Worm (Caenorhabditis elegans) whole organism, young adult: ENCODE data around the gene F14H8.2.
A peak's percentile ranks its signal among the peaks of the same experiment; 100 is the strongest.

Experiments
- B0336.3 ChIP-seq: fragments of 200-800 bp; sonication (Bioruptor generic); IDR thresholded peaks from 2 replicates; pipeline ENCODE4 v1.3.6; 2022; ENCODE audit warnings: missing genetic modification characterization, missing compliant biosample characterization
- C17E4.6 ChIP-seq: fragments of 200-800 bp; sonication (Bioruptor generic); IDR thresholded peaks from 2 replicates; pipeline ENCODE4 v1.3.6; 2022; ENCODE audit warnings: missing genetic modification reagents, missing genetic modification characterization, missing compliant biosample characterization
- F33H1.4 ChIP-seq: fragments of 200-800 bp; sonication (Bioruptor generic); IDR thresholded peaks from 2 replicates; pipeline ENCODE4 v1.3.6; 2022; ENCODE audit warnings: missing genetic modification reagents, missing genetic modification characterization, missing compliant biosample characterization
- F39B2.1 ChIP-seq: fragments of 200-800 bp; sonication (Bioruptor generic); IDR thresholded peaks from 2 replicates; pipeline ENCODE4 v1.3.6; 2022; ENCODE audit warnings: missing genetic modification reagents, missing genetic modification characterization, missing compliant biosample characterization
- F49E8.2 ChIP-seq: sonication (generic microtip); optimal IDR thresholded peaks from 3 replicates; lab custom pipeline; 2017; ENCODE audit warnings: missing genetic modification characterization, mild to moderate bottlenecking, missing compliant biosample characterization, antibody characterized with exemption, moderate library complexity; ENCODE audit not compliant: insufficient read depth
- K11D2.4 ChIP-seq: fragments of 200-800 bp; sonication (Bioruptor generic); IDR thresholded peaks from 2 replicates; pipeline ENCODE4 v1.3.6; 2022; ENCODE audit warnings: missing genetic modification reagents, missing genetic modification characterization, missing compliant biosample characterization
- Y53G8AR.9 ChIP-seq: fragments of 200-800 bp; sonication (Bioruptor generic); conservative IDR thresholded peaks from 2 replicates; pipeline ENCODE4 v1.3.6; 2022; ENCODE audit warnings: missing genetic modification reagents, missing genetic modification characterization, missing compliant biosample characterization
- Y56A3A.18 ChIP-seq: fragments of 200-800 bp; sonication (Bioruptor generic); IDR thresholded peaks from 2 replicates; pipeline ENCODE4 v1.3.6; 2022; ENCODE audit warnings: missing genetic modification reagents, missing genetic modification characterization, missing compliant biosample characterization
- Y95B8A.8 ChIP-seq: fragments of 200-800 bp; sonication (Bioruptor generic); IDR thresholded peaks from 2 replicates; pipeline ENCODE4 v1.3.6; 2022; ENCODE audit warnings: missing genetic modification reagents, missing genetic modification characterization, missing compliant biosample characterization
- athp-1 ChIP-seq: sonication (generic microtip); optimal IDR thresholded peaks from 2 replicates; lab custom pipeline; 2017; ENCODE audit warnings: mild to moderate bottlenecking, missing genetic modification characterization, missing compliant biosample characterization
- attf-3 ChIP-seq: fragments of 200-800 bp; sonication (Bioruptor generic); conservative IDR thresholded peaks from 2 replicates; pipeline ENCODE4 v1.3.6; 2022; ENCODE audit warnings: missing genetic modification reagents, missing genetic modification characterization, missing compliant biosample characterization
- attf-5 ChIP-seq: fragments of 200-800 bp; sonication (Bioruptor generic); optimal IDR thresholded peaks from 2 replicates; lab custom pipeline; 2018; ENCODE audit warnings: mild to moderate bottlenecking, missing genetic modification characterization, missing compliant biosample characterization
- attf-6 ChIP-seq: fragments of 200-800 bp; sonication (Bioruptor generic); IDR thresholded peaks from 2 replicates; pipeline ENCODE4 v1.3.6; 2022; ENCODE audit warnings: missing genetic modification reagents, missing genetic modification characterization, missing compliant biosample characterization
- cebp-1 ChIP-seq, 2 experiments: fragments of 200-800 bp in 1 of 2; sonication (Bioruptor generic) in 1 of 2; sonication (generic microtip) in 1 of 2; IDR thresholded peaks in 1 of 2; optimal IDR thresholded peaks in 1 of 2; 2 replicates each; pipeline versions ENCODE4 v1.3.6 to Lab custom; 2017 to 2022; ENCODE audit warnings: missing compliant biosample characterization in 2 of 2, missing genetic modification characterization in 2 of 2, mild to moderate bottlenecking in 1 of 2, missing genetic modification reagents in 1 of 2, moderate library complexity in 1 of 2
- ceh-100 ChIP-seq: fragments of 200-800 bp; sonication (Bioruptor generic); IDR thresholded peaks from 2 replicates; pipeline ENCODE4 v1.3.6; 2022; ENCODE audit warnings: missing genetic modification reagents, missing genetic modification characterization, missing compliant biosample characterization
- ceh-91 ChIP-seq: fragments of 200-800 bp; sonication (Bioruptor generic); IDR thresholded peaks from 2 replicates; pipeline ENCODE4 v1.3.6; 2022; ENCODE audit warnings: missing genetic modification reagents, missing genetic modification characterization, missing compliant biosample characterization
- efl-1 ChIP-seq: fragments of 150-350 bp; optimal IDR thresholded peaks from 2 replicates; lab custom pipeline; 2014; ENCODE audit warnings: missing biosample characterization, missing genetic modification reagents, missing genetic modification characterization
- egl-18 ChIP-seq: fragments of 200-800 bp; sonication (Bioruptor generic); IDR thresholded peaks from 2 replicates; pipeline ENCODE4 v1.3.6; 2022; ENCODE audit warnings: missing genetic modification reagents, missing genetic modification characterization, missing compliant biosample characterization
- egl-44 ChIP-seq: fragments of 200-800 bp; sonication (Bioruptor generic); IDR thresholded peaks from 2 replicates; pipeline ENCODE4 v1.3.6; 2022; ENCODE audit warnings: missing genetic modification reagents, missing genetic modification characterization, missing compliant biosample characterization
- ekl-4 ChIP-seq: fragments of 200-800 bp; sonication (Bioruptor generic); IDR thresholded peaks from 2 replicates; pipeline ENCODE4 v1.3.6; 2022; ENCODE audit warnings: missing genetic modification reagents, missing genetic modification characterization, missing compliant biosample characterization
- fkh-3 ChIP-seq: sonication (generic microtip); optimal IDR thresholded peaks from 2 replicates; lab custom pipeline; 2016; ENCODE audit warnings: mild to moderate bottlenecking, missing genetic modification characterization, missing compliant biosample characterization
- hmg-1.2 ChIP-seq: fragments of 200-800 bp; sonication (Bioruptor generic); IDR thresholded peaks from 2 replicates; pipeline ENCODE4 v1.3.6; 2022; ENCODE audit warnings: missing genetic modification reagents, missing genetic modification characterization, missing compliant biosample characterization
- hrde-1 ChIP-seq: sonication (generic microtip); optimal IDR thresholded peaks from 2 replicates; lab custom pipeline; 2016; ENCODE audit warnings: missing genetic modification characterization, mild to moderate bottlenecking, missing compliant biosample characterization, moderate library complexity, missing genotype, missing genetic modification reagents, borderline replicate concordance
- hsf-1 ChIP-seq: fragments of 200-800 bp; sonication (Bioruptor generic); IDR thresholded peaks from 2 replicates; pipeline ENCODE4 v1.3.6; 2022; ENCODE audit warnings: missing genetic modification reagents, missing genetic modification characterization, missing compliant biosample characterization
- lin-54 ChIP-seq: fragments of 200-800 bp; sonication (Bioruptor generic); optimal IDR thresholded peaks from 2 replicates; lab custom pipeline; 2018; ENCODE audit warnings: mild to moderate bottlenecking, missing genetic modification characterization, missing compliant biosample characterization
- lir-1 ChIP-seq: fragments of 200-800 bp; sonication (Bioruptor generic); conservative IDR thresholded peaks from 2 replicates; pipeline ENCODE4 v1.3.6; 2022; ENCODE audit warnings: missing genetic modification reagents, missing genetic modification characterization, missing compliant biosample characterization
- lsl-1 ChIP-seq: fragments of 200-800 bp; sonication (Bioruptor generic); optimal IDR thresholded peaks from 2 replicates; lab custom pipeline; 2018; ENCODE audit warnings: mild to moderate bottlenecking, missing genetic modification characterization, moderate library complexity, missing compliant biosample characterization
- madf-3 ChIP-seq: fragments of 200-800 bp; sonication (Bioruptor generic); IDR thresholded peaks from 2 replicates; pipeline ENCODE4 v1.3.6; 2022; ENCODE audit warnings: missing genetic modification reagents, missing genetic modification characterization, missing compliant biosample characterization
- madf-8 ChIP-seq: fragments of 200-800 bp; sonication (Bioruptor generic); conservative IDR thresholded peaks from 2 replicates; pipeline ENCODE4 v1.3.6; 2022; ENCODE audit warnings: missing genetic modification reagents, missing genetic modification characterization, missing compliant biosample characterization
- pbrm-1 ChIP-seq: fragments of 200-800 bp; sonication (Bioruptor generic); IDR thresholded peaks from 2 replicates; pipeline ENCODE4 v1.3.6; 2022; ENCODE audit warnings: missing genetic modification reagents, missing genetic modification characterization, missing compliant biosample characterization
- rcor-1 ChIP-seq: fragments of 200-800 bp; sonication (Bioruptor generic); IDR thresholded peaks from 2 replicates; pipeline ENCODE4 v1.3.6; 2022; ENCODE audit warnings: missing genetic modification reagents, missing genetic modification characterization, missing compliant biosample characterization
- rec-8 ChIP-seq, 2 experiments: sonication (generic microtip); optimal IDR thresholded peaks; 2 replicates each; lab custom pipeline; 2016; ENCODE audit warnings: mild to moderate bottlenecking in 2 of 2, missing genetic modification characterization in 2 of 2, missing genetic modification reagents in 2 of 2, missing genotype in 2 of 2, missing biosample characterization in 1 of 2, missing compliant biosample characterization in 1 of 2, moderate library complexity in 1 of 2
- snpc-1.1 ChIP-seq: sonication (generic microtip); optimal IDR thresholded peaks from 2 replicates; lab custom pipeline; 2017; ENCODE audit warnings: missing genetic modification characterization, mild to moderate bottlenecking, missing compliant biosample characterization, antibody characterized with exemption, moderate library complexity, missing genotype, missing genetic modification reagents; ENCODE audit not compliant: insufficient read depth
- snpc-1.3 ChIP-seq: sonication (generic microtip); optimal IDR thresholded peaks from 2 replicates; lab custom pipeline; 2017; ENCODE audit warnings: missing genetic modification characterization, mild to moderate bottlenecking, missing compliant biosample characterization, antibody characterized with exemption, moderate library complexity, missing genotype, missing genetic modification reagents; ENCODE audit not compliant: insufficient read depth
- snpc-3.4 ChIP-seq: sonication (generic microtip); optimal IDR thresholded peaks from 2 replicates; lab custom pipeline; 2017; ENCODE audit warnings: missing genetic modification characterization, mild to moderate bottlenecking, missing compliant biosample characterization, antibody characterized with exemption, moderate library complexity, missing genotype, missing genetic modification reagents
- xnd-1 ChIP-seq: sonication (generic microtip); optimal IDR thresholded peaks from 2 replicates; lab custom pipeline; 2016; ENCODE audit warnings: missing genotype, missing genetic modification reagents, missing genetic modification characterization, missing compliant biosample characterization

F14H8.2 gene

DNA sequence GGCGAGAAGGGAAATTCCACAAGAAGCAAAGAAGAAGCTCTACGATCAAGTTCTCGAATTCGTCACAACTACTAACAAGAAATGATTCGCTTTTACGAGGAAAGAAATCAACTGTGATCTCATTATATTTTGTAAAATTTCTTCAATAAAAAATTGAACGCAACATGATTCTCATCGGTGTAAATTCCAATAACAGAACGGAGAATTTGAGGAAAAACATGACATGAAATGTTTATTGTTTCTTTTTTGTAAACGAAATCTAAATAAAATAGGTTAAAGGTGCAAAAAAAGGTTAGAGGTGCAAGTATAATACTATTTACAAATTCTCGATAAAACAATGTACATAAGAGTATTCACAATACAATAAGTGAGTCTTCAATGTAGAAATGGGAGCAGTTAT is 28.6 kb downstream of the F14H8.2 start (continued):
- TF ChIP-seq F39B2.1 (GFP tag; lab: Robert Waterston, UW) (0 out of 2 replicates have a peak, but pooled peaks have one; percentile 43), attf-6 (peak; percentile 84), lsl-1 (peak; percentile 46), F33H1.4 (GFP tag; lab: Robert Waterston, UW) (0 out of 2 replicates have a peak, but pooled peaks have one; percentile 23), pbrm-1 (GFP tag; lab: Robert Waterston, UW) (0 out of 2 replicates have a peak, but pooled peaks have one; percentile 13), cebp-1 (GFP tag; IDR thresholded peaks at IDR 0.05; lab: Robert Waterston, UW) (no peak), cebp-1 (tag; optimal IDR thresholded peaks at IDR 0.05; lab: Kevin White, UChicago) (peak; percentile 21), madf-3 (GFP tag; lab: Robert Waterston, UW) (peak; percentile 48; the same call in 1 of the 2 replicates), snpc-1.3 (tag; lab: Kevin White, UChicago) (peak; percentile 85), egl-44 (GFP tag; lab: Robert Waterston, UW) (peak; percentile 44; the same call in 1 of the 2 replicates), ceh-100 (GFP tag; lab: Robert Waterston, UW) (peak; percentile 56; the same call in 1 of the 2 replicates), xnd-1 (tag; lab: Kevin White, UChicago) (peak; percentile 21), hsf-1 (GFP tag; lab: Robert Waterston, UW) (peak; percentile 79), madf-8 (GFP tag; lab: Robert Waterston, UW) (peak; percentile 23; the same call in 1 of the 2 replicates), C17E4.6 (GFP tag; lab: Robert Waterston, UW) (0 out of 2 replicates have a peak, but pooled peaks have one; percentile 44), ceh-91 (no peak), efl-1 (peak; percentile 6), Y53G8AR.9 (GFP tag; lab: Robert Waterston, UW) (peak; percentile 83; the same call in 1 of the 2 replicates), athp-1 (peak; percentile 71), hmg-1.2 (GFP tag; lab: Robert Waterston, UW) (peak; percentile 12; the same call in 1 of the 2 replicates), Y95B8A.8 (GFP tag; lab: Robert Waterston, UW) (peak; percentile 91), Y56A3A.18 (GFP tag; lab: Robert Waterston, UW) (no peak), hrde-1 (peak; percentile 89), K11D2.4 (no peak), ekl-4 (GFP tag; lab: Robert Waterston, UW) (peak; percentile 72), B0336.3 (GFP tag; lab: Robert Waterston, UW) (peak; percentile 84), F49E8.2 (tag; lab: Kevin White, UChicago) (peak; percentile 77), rcor-1 (GFP tag; lab: Robert Waterston, UW) (peak; percentile 69), snpc-3.4 (tag; lab: Kevin White, UChicago) (peak; percentile 74), egl-18 (GFP tag; lab: Robert Waterston, UW) (no peak), attf-5 (peak; percentile 28), snpc-1.1 (tag; lab: Kevin White, UChicago) (peak; percentile 14), rec-8 (tag; optimal IDR thresholded peaks at IDR 0.05; lab: Kevin White, UChicago) (no peak), lin-54 (peak; percentile 51), lir-1 (GFP tag; lab: Robert Waterston, UW) (no peak)

DNA sequence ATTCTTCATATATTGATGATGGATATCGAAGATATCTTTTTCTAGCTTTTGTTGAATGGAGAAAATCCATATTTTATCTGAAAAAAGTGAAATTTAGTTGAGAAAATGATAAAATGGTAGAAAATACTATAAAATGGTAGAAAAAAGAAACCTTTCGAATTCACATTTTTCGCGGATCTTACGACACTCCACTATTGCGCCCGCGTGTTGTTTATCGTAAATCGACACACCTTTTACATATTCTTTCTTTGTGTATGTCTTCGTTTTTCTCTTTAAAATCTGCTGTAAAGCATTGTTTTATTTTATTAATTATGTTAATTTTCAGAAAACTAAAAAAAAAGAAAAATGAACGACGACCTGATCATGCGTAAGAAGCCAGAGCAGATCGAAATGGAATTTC is 29.3 kb downstream of the F14H8.2 start, which contains the start of the genes cdt-2 and T01C3.2:
cdt-2 (minus strand) TSS at position 284 of the 400 bp plus-strand sequence.
T01C3.2 (plus strand) TSS at position 326 of the 400 bp plus-strand sequence.
- TF ChIP-seq efl-1 (peak; percentile 32), attf-3 (GFP tag; lab: Robert Waterston, UW) (peak; percentile 91), fkh-3 (no peak)
